Fruit fly (Drosophila melanogaster) whole organism, embryonic: ENCODE data around the gene CG13850.

Experiments
- BEAF-32 ChIP-seq: fragments of 200-800 bp; sonication (Bioruptor generic); optimal IDR thresholded peaks from 3 replicates; lab custom pipeline; 2017; ENCODE audit warnings: missing biosample characterization, missing genetic modification characterization, mild to moderate bottlenecking, moderate library complexity, missing genetic modification reagents
- C15 ChIP-seq: fragments of 200-800 bp; sonication (Bioruptor generic); IDR thresholded peaks from 3 replicates; pipeline ENCODE4 v1.3.6; 2022; ENCODE audit warnings: missing biosample characterization, missing genetic modification characterization
- CG10209 ChIP-seq: fragments of 200-800 bp; sonication (Bioruptor generic); optimal IDR thresholded peaks from 3 replicates; lab custom pipeline; 2017; ENCODE audit warnings: missing biosample characterization, mild to moderate bottlenecking, missing genetic modification characterization, missing genetic modification reagents
- CG10366 ChIP-seq: fragments of 200-800 bp; sonication (Bioruptor generic); IDR thresholded peaks from 2 replicates; pipeline ENCODE4 v1.3.6; 2022; ENCODE audit warnings: missing biosample characterization, missing genetic modification characterization
- CG10959 ChIP-seq: fragments of 200-800 bp; sonication (Bioruptor generic); IDR thresholded peaks from 2 replicates; pipeline ENCODE4 v1.3.6; 2022; ENCODE audit warnings: missing biosample characterization, missing genetic modification characterization
- CG11696 ChIP-seq: fragments of 200-800 bp; sonication (Bioruptor generic); IDR thresholded peaks from 2 replicates; pipeline ENCODE4 v1.3.6; 2022; ENCODE audit warnings: missing biosample characterization, missing genetic modification characterization
- CG12071 ChIP-seq: fragments of 200-800 bp; sonication (Bioruptor generic); optimal IDR thresholded peaks from 3 replicates; lab custom pipeline; 2018; ENCODE audit warnings: missing biosample characterization, mild to moderate bottlenecking, missing genetic modification characterization
- CG14710 ChIP-seq: fragments of 200-800 bp; sonication (Bioruptor generic); optimal IDR thresholded peaks from 3 replicates; lab custom pipeline; 2019; ENCODE audit warnings: missing biosample characterization, mild to moderate bottlenecking, missing genetic modification characterization, moderate library complexity
- CG1529 ChIP-seq: fragments of 200-800 bp; sonication (Bioruptor generic); optimal IDR thresholded peaks from 3 replicates; lab custom pipeline; 2018; ENCODE audit warnings: missing biosample characterization, missing genetic modification characterization
- CG16779 ChIP-seq: fragments of 200-800 bp; sonication (Bioruptor generic); IDR thresholded peaks from 2 replicates; pipeline ENCODE4 v1.3.6; 2022; ENCODE audit warnings: missing biosample characterization, missing genetic modification characterization
- CG17912 ChIP-seq: fragments of 200-800 bp; sonication (Bioruptor generic); optimal IDR thresholded peaks from 2 replicates; lab custom pipeline; 2018; ENCODE audit warnings: missing biosample characterization, mild to moderate bottlenecking, missing genetic modification characterization
- CG18599 ChIP-seq: fragments of 200-800 bp; sonication (Bioruptor generic); optimal IDR thresholded peaks from 3 replicates; lab custom pipeline; 2017; ENCODE audit warnings: missing biosample characterization, missing genetic modification characterization, mild to moderate bottlenecking, moderate library complexity, missing genetic modification reagents
- CG18764 ChIP-seq: fragments of 200-800 bp; sonication (Bioruptor generic); optimal IDR thresholded peaks from 3 replicates; lab custom pipeline; 2016; ENCODE audit warnings: missing biosample characterization, missing genetic modification characterization
- CG2120 ChIP-seq: fragments of 200-800 bp; sonication (Bioruptor generic); optimal IDR thresholded peaks from 3 replicates; lab custom pipeline; 2016; ENCODE audit warnings: missing biosample characterization, missing genetic modification characterization
- CG2129 ChIP-seq: fragments of 200-800 bp; sonication (Bioruptor generic); IDR thresholded peaks from 2 replicates; pipeline ENCODE4 v1.3.6; 2022; ENCODE audit warnings: missing biosample characterization, missing genetic modification characterization; ENCODE audit not compliant: partially characterized antibody
- CG3163 ChIP-seq: fragments of 200-800 bp; sonication (Bioruptor generic); optimal IDR thresholded peaks from 3 replicates; lab custom pipeline; 2016; ENCODE audit warnings: missing biosample characterization, missing genetic modification characterization
- CG6791 ChIP-seq: fragments of 200-800 bp; sonication (Bioruptor generic); IDR thresholded peaks from 3 replicates; pipeline ENCODE4 v1.3.6; 2022; ENCODE audit warnings: missing biosample characterization, missing genetic modification characterization; ENCODE audit not compliant: partially characterized antibody
- CG7372 ChIP-seq: fragments of 200-800 bp; sonication (Bioruptor generic); IDR thresholded peaks from 2 replicates; pipeline ENCODE4 v1.3.6; 2022; ENCODE audit warnings: missing biosample characterization, missing genetic modification characterization
- CG7745 ChIP-seq: fragments of 200-800 bp; sonication (Bioruptor generic); optimal IDR thresholded peaks from 2 replicates; lab custom pipeline; 2018; ENCODE audit warnings: missing biosample characterization, mild to moderate bottlenecking, missing genetic modification characterization, moderate library complexity
- CG8089 ChIP-seq: fragments of 200-800 bp; sonication (Bioruptor generic); optimal IDR thresholded peaks from 3 replicates; lab custom pipeline; 2016; ENCODE audit warnings: missing biosample characterization, missing genetic modification characterization
- CG9437 ChIP-seq: fragments of 200-800 bp; sonication (Bioruptor generic); optimal IDR thresholded peaks from 2 replicates; lab custom pipeline; 2018; ENCODE audit warnings: missing biosample characterization, mild to moderate bottlenecking, missing genetic modification characterization
- D19A ChIP-seq: fragments of 200-800 bp; optimal IDR thresholded peaks from 3 replicates; lab custom pipeline; 2019; ENCODE audit warnings: missing biosample characterization, mild to moderate bottlenecking, missing genetic modification characterization, moderate library complexity
- Dll ChIP-seq: fragments of 200-800 bp; sonication (Bioruptor generic); IDR thresholded peaks from 4 replicates; pipeline ENCODE4 v1.3.6; 2022; ENCODE audit warnings: missing biosample characterization, missing genetic modification characterization; ENCODE audit not compliant: partially characterized antibody
- Hr3 ChIP-seq: fragments of 200-800 bp; sonication (Bioruptor generic); optimal IDR thresholded peaks from 3 replicates; lab custom pipeline; 2016; ENCODE audit warnings: missing biosample characterization, missing genetic modification characterization
- Hr39 ChIP-seq: fragments of >200 bp; optimal IDR thresholded peaks from 2 replicates; lab custom pipeline; 2017
- Hr78 ChIP-seq, 2 experiments: fragments of 200-800 bp in 1 of 2; fragments of >200 bp in 1 of 2; sonication (Bioruptor generic) in 1 of 2; optimal IDR thresholded peaks; 2 replicates each; lab custom pipeline; 2017 to 2019; ENCODE audit warnings: missing biosample characterization in 2 of 2, missing genetic modification characterization in 2 of 2, mild to moderate bottlenecking in 1 of 2, moderate library complexity in 1 of 2
- Mes4 ChIP-seq: fragments of 200-800 bp; sonication (Bioruptor generic); optimal IDR thresholded peaks from 2 replicates; lab custom pipeline; 2016; ENCODE audit warnings: missing biosample characterization, missing genetic modification characterization
- NK7.1 ChIP-seq: fragments of 200-800 bp; sonication (Bioruptor generic); optimal IDR thresholded peaks from 3 replicates; lab custom pipeline; 2016; ENCODE audit warnings: missing biosample characterization, missing genetic modification characterization
- Opbp ChIP-seq: fragments of 200-800 bp; sonication (Bioruptor generic); IDR thresholded peaks from 3 replicates; pipeline ENCODE4 v1.3.6; 2022; ENCODE audit warnings: missing biosample characterization, missing genetic modification characterization; ENCODE audit not compliant: partially characterized antibody
- Poxn ChIP-seq: fragments of 200-800 bp; sonication (Bioruptor generic); IDR thresholded peaks from 2 replicates; pipeline ENCODE4 v1.3.6; 2022; ENCODE audit warnings: missing biosample characterization, missing genetic modification characterization
- Side ChIP-seq: fragments of 200-800 bp; sonication (Bioruptor generic); optimal IDR thresholded peaks from 2 replicates; lab custom pipeline; 2016; ENCODE audit warnings: missing biosample characterization, missing genetic modification characterization
- Trl ChIP-seq, 3 experiments: fragments of >200 bp in 2 of 3; fragments of 200-800 bp in 1 of 3; sonication (Bioruptor generic) in 1 of 3; optimal IDR thresholded peaks; 2 replicates in 1 of 3; 3 replicates in 2 of 3; lab custom pipeline; 2016 to 2017; ENCODE audit warnings: missing biosample characterization in 1 of 3, missing genetic modification characterization in 1 of 3
- ato ChIP-seq: fragments of 200-800 bp; sonication (Bioruptor generic); IDR thresholded peaks from 2 replicates; pipeline ENCODE4 v1.3.6; 2022; ENCODE audit warnings: missing biosample characterization, missing genetic modification characterization; ENCODE audit not compliant: partially characterized antibody
- bsh ChIP-seq, 2 experiments: fragments of 200-800 bp; sonication (Bioruptor generic); optimal IDR thresholded peaks; 2 replicates each; lab custom pipeline; 2017 to 2018; ENCODE audit warnings: mild to moderate bottlenecking in 2 of 2, missing biosample characterization in 2 of 2, missing genetic modification characterization in 2 of 2, moderate library complexity in 1 of 2
- corto ChIP-seq: fragments of 200-800 bp; sonication (Bioruptor generic); optimal IDR thresholded peaks from 2 replicates; lab custom pipeline; 2016; ENCODE audit warnings: missing biosample characterization, mild to moderate bottlenecking, missing genetic modification characterization, moderate library complexity
- disco-r ChIP-seq: fragments of 200-800 bp; sonication (Bioruptor generic); optimal IDR thresholded peaks from 2 replicates; lab custom pipeline; 2016; ENCODE audit warnings: missing biosample characterization, missing genetic modification characterization
- fru ChIP-seq: fragments of >200 bp; optimal IDR thresholded peaks from 2 replicates; lab custom pipeline; 2017
- her ChIP-seq: fragments of 200-800 bp; sonication (Bioruptor generic); optimal IDR thresholded peaks from 2 replicates; lab custom pipeline; 2016; ENCODE audit warnings: missing biosample characterization, missing genetic modification characterization
- maf-S ChIP-seq: fragments of 200-800 bp; sonication (Bioruptor generic); optimal IDR thresholded peaks from 2 replicates; lab custom pipeline; 2016; ENCODE audit warnings: missing biosample characterization, missing genetic modification characterization
- nmo ChIP-seq: fragments of 200-800 bp; sonication (Bioruptor generic); optimal IDR thresholded peaks from 2 replicates; lab custom pipeline; 2018; ENCODE audit warnings: missing biosample characterization, mild to moderate bottlenecking, missing genetic modification characterization, moderate library complexity
- pan ChIP-seq, 4 experiments: fragments of >200 bp in 3 of 4; fragments of 200-800 bp in 1 of 4; sonication (Bioruptor generic) in 1 of 4; optimal IDR thresholded peaks in 3 of 4; IDR thresholded peaks in 1 of 4; 2 replicates each; pipeline versions ENCODE4 v1.3.6 to Lab custom; 2017 to 2022; ENCODE audit warnings: missing biosample characterization in 2 of 4, missing genetic modification characterization in 2 of 4, mixed read lengths in 1 of 4
- ranshi ChIP-seq: fragments of 200-800 bp; sonication (Bioruptor generic); IDR thresholded peaks from 2 replicates; pipeline ENCODE4 v1.3.6; 2022; ENCODE audit warnings: missing biosample characterization, missing genetic modification characterization
- schlank ChIP-seq: fragments of 200-800 bp; sonication (Bioruptor generic); optimal IDR thresholded peaks from 2 replicates; lab custom pipeline; 2018; ENCODE audit warnings: missing biosample characterization, mild to moderate bottlenecking, missing genetic modification characterization
- sd ChIP-seq: fragments of 200-800 bp; sonication (Bioruptor generic); optimal IDR thresholded peaks from 3 replicates; lab custom pipeline; 2018; ENCODE audit warnings: missing biosample characterization, mild to moderate bottlenecking, missing genetic modification characterization, moderate library complexity
- sug ChIP-seq: fragments of 200-800 bp; optimal IDR thresholded peaks from 2 replicates; lab custom pipeline; 2019; ENCODE audit warnings: missing biosample characterization, mild to moderate bottlenecking, missing genetic modification characterization, moderate library complexity
- vvl ChIP-seq: fragments of 200-800 bp; sonication (Bioruptor generic); IDR thresholded peaks from 2 replicates; pipeline ENCODE4 v1.3.6; 2022; ENCODE audit warnings: missing biosample characterization, missing genetic modification characterization
- zfh1 ChIP-seq: fragments of 200-800 bp; sonication (Bioruptor generic); IDR thresholded peaks from 3 replicates; pipeline ENCODE4 v1.3.6; 2022; ENCODE audit warnings: missing biosample characterization, missing genetic modification characterization
- zfh2 ChIP-seq: fragments of 200-800 bp; sonication (Bioruptor generic); optimal IDR thresholded peaks from 2 replicates; lab custom pipeline; 2016; ENCODE audit warnings: missing biosample characterization, missing genetic modification characterization

CG13850 gene

dm6 chr3R:22367126-22368076 is 43.3 kb downstream of the CG13850 start, which contains the start of the genes Polr3F and PyK (continued):
- TF ChIP-seq disco-r (GFP tag; lab: Kevin White, UChicago): no peak
- TF ChIP-seq Mes4 (GFP tag; lab: Kevin White, UChicago): no peak
- no peak for TF ChIP-seq Hr39 (lab: Kevin White, UChicago)
- peak; percentile 52 for TF ChIP-seq CG2120 (GFP tag; lab: Kevin White, UChicago)
- no peak for TF ChIP-seq Trl (optimal IDR thresholded peaks at IDR 0.05; lab: Kevin White, UChicago)
- TF ChIP-seq Trl (GFP tag; optimal IDR thresholded peaks at IDR 0.05; lab: Kevin White, UChicago): no peak
- no peak for TF ChIP-seq C15 (GFP tag; lab: Robert Waterston, UW)
- TF ChIP-seq nmo (GFP tag; lab: Kevin White, UChicago): peak; percentile 54
- TF ChIP-seq BEAF-32 (GFP tag; lab: Kevin White, UChicago): peak; percentile 50
- TF ChIP-seq pan (optimal IDR thresholded peaks at IDR 0.05; lab: Kevin White, UChicago): no peak
- TF ChIP-seq pan (GFP tag; optimal IDR thresholded peaks at IDR 0.05 in 1 of 2, IDR thresholded peaks at IDR 0.05 in 1 of 2): no peak
- peak; percentile 25; the same call in 1 of the 2 replicates for TF ChIP-seq vvl
- no peak for TF ChIP-seq Poxn
- no peak for TF ChIP-seq Opbp (GFP tag; lab: Robert Waterston, UW)
- no peak for TF ChIP-seq CG7745
- TF ChIP-seq CG10209 (GFP tag; lab: Kevin White, UChicago): no peak
- no peak for TF ChIP-seq CG17912 (GFP tag; lab: Kevin White, UChicago)
- no peak for TF ChIP-seq CG11696 (GFP tag; lab: Robert Waterston, UW)
- TF ChIP-seq Hr3: no peak
- TF ChIP-seq CG8089: no peak
- no peak for TF ChIP-seq CG3163
- no peak for TF ChIP-seq CG18764 (GFP tag; lab: Kevin White, UChicago)
- TF ChIP-seq sd (tag; lab: Kevin White, UChicago): no peak
- TF ChIP-seq Dll (GFP tag; lab: Robert Waterston, UW): no peak
- peak; percentile 15 for TF ChIP-seq zfh2 (GFP tag; lab: Kevin White, UChicago)
- TF ChIP-seq corto (GFP tag; lab: Kevin White, UChicago): no peak
- TF ChIP-seq CG12071 (GFP tag; lab: Kevin White, UChicago): no peak
- peak; percentile 44 for TF ChIP-seq sug (tag; lab: Kevin White, UChicago)
- TF ChIP-seq her: no peak
- TF ChIP-seq Side: no peak
- TF ChIP-seq CG7372 (GFP tag; lab: Robert Waterston, UW): no peak
- TF ChIP-seq ranshi (GFP tag; lab: Robert Waterston, UW): no peak
- peak in 1 of 2 experiments; percentile 46 for TF ChIP-seq bsh (GFP tag; optimal IDR thresholded peaks at IDR 0.05; lab: Kevin White, UChicago)
- no peak for TF ChIP-seq CG18599 (GFP tag; lab: Kevin White, UChicago)
- no peak for TF ChIP-seq CG2129
- no peak for TF ChIP-seq CG16779
- TF ChIP-seq schlank: no peak
- TF ChIP-seq D19A (tag; lab: Kevin White, UChicago): peak; percentile 7
- TF ChIP-seq ato: no peak
- no peak for TF ChIP-seq CG10959
- no peak for TF ChIP-seq CG6791
- TF ChIP-seq CG10366 (GFP tag; lab: Robert Waterston, UW): no peak
- TF ChIP-seq CG1529 (GFP tag; lab: Kevin White, UChicago): no peak
- TF ChIP-seq NK7.1 (GFP tag; lab: Kevin White, UChicago): no peak
- no peak for TF ChIP-seq maf-S (GFP tag; lab: Kevin White, UChicago)
- no peak for TF ChIP-seq zfh1 (GFP tag; lab: Robert Waterston, UW)
- TF ChIP-seq CG9437 (GFP tag; lab: Kevin White, UChicago): no peak
- TF ChIP-seq CG14710 (tag; lab: Kevin White, UChicago): peak; percentile 93
- no peak for TF ChIP-seq fru
- no peak for TF ChIP-seq Hr78 (GFP tag; optimal IDR thresholded peaks at IDR 0.05; lab: Kevin White, UChicago)
